Fruit fly (Drosophila melanogaster) whole organism, wandering third instar larva: ENCODE data around the gene Irk3.
A peak's percentile ranks its signal among the peaks of the same experiment; 100 is the strongest.

ENCODE experiments used
- Abd-B ChIP-seq: fragments of >200 bp; optimal IDR thresholded peaks from 2 replicates; lab custom pipeline; 2017; ENCODE audit warnings: missing biosample characterization, missing genetic modification characterization
- CG32264 ChIP-seq: fragments of 200-800 bp; sonication (Bioruptor generic); optimal IDR thresholded peaks from 2 replicates; lab custom pipeline; 2016; ENCODE audit warnings: missing biosample characterization, missing genetic modification characterization
- CG9705 ChIP-seq: fragments of 200-800 bp; sonication (Bioruptor generic); optimal IDR thresholded peaks from 2 replicates; lab custom pipeline; 2018; ENCODE audit warnings: missing biosample characterization, mild to moderate bottlenecking, missing genetic modification characterization
- CrebA ChIP-seq: fragments of 200-800 bp; sonication (Bioruptor generic); optimal IDR thresholded peaks from 2 replicates; lab custom pipeline; 2016; ENCODE audit warnings: missing biosample characterization, mild to moderate bottlenecking, missing genetic modification characterization, borderline replicate concordance
- Dfd ChIP-seq: fragments of >200 bp; optimal IDR thresholded peaks from 2 replicates; lab custom pipeline; 2017; ENCODE audit warnings: missing biosample characterization, missing genetic modification characterization
- Dif ChIP-seq: fragments of 200-275, 200-300 bp; sonication (Bioruptor generic); optimal IDR thresholded peaks from 2 replicates; lab custom pipeline; 2018; ENCODE audit warnings: missing biosample characterization, missing genetic modification characterization; ENCODE audit not compliant: partially characterized antibody
- GATAd ChIP-seq: sonication (Bioruptor generic); optimal IDR thresholded peaks from 2 replicates; lab custom pipeline; 2016; ENCODE audit warnings: missing biosample characterization, missing genetic modification characterization
- HLH106 ChIP-seq: fragments of 200-800 bp; optimal IDR thresholded peaks from 3 replicates; lab custom pipeline; 2019; ENCODE audit warnings: missing biosample characterization, mild to moderate bottlenecking, missing genetic modification characterization, moderate library complexity
- Hnf4 ChIP-seq: fragments of 200-800 bp; sonication (Bioruptor generic); optimal IDR thresholded peaks from 2 replicates; lab custom pipeline; 2016; ENCODE audit warnings: missing biosample characterization, mild to moderate bottlenecking, missing genetic modification characterization
- Hr78 ChIP-seq: fragments of >200 bp; optimal IDR thresholded peaks from 2 replicates; lab custom pipeline; 2017; ENCODE audit warnings: missing biosample characterization, missing genetic modification characterization
- Hr83 ChIP-seq: fragments of 200-300 bp; sonication (Bioruptor generic); optimal IDR thresholded peaks from 2 replicates; lab custom pipeline; 2016; ENCODE audit warnings: missing biosample characterization, mild to moderate bottlenecking, missing genetic modification characterization, moderate library complexity; ENCODE audit not compliant: poor library complexity, severe bottlenecking
- Jra ChIP-seq: sonication (Bioruptor generic); optimal IDR thresholded peaks from 2 replicates; lab custom pipeline; 2016; ENCODE audit warnings: missing biosample characterization, missing genetic modification characterization
- Mio ChIP-seq: sonication (Bioruptor generic); optimal IDR thresholded peaks from 2 replicates; lab custom pipeline; 2016; ENCODE audit warnings: missing biosample characterization, missing genetic modification characterization
- Myc ChIP-seq: fragments of >200 bp; optimal IDR thresholded peaks from 2 replicates; lab custom pipeline; 2017
- N ChIP-seq: fragments of >200 bp; optimal IDR thresholded peaks from 2 replicates; lab custom pipeline; 2018; ENCODE audit warnings: missing biosample characterization, missing external identifiers, missing genetic modification characterization
- OdsH ChIP-seq: fragments of 200-800 bp; sonication (Bioruptor generic); optimal IDR thresholded peaks from 2 replicates; lab custom pipeline; 2016; ENCODE audit warnings: missing biosample characterization, mild to moderate bottlenecking, missing genetic modification characterization
- Rel ChIP-seq, 2 experiments: fragments of 200-800 bp; sonication (Bioruptor generic) in 1 of 2; optimal IDR thresholded peaks; 2 replicates in 1 of 2; 3 replicates in 1 of 2; lab custom pipeline; 2016 to 2019; ENCODE audit warnings: mild to moderate bottlenecking in 2 of 2, missing biosample characterization in 2 of 2, missing genetic modification characterization in 2 of 2, moderate library complexity in 1 of 2
- Sp1 ChIP-seq: fragments of 200-800 bp; sonication (Bioruptor generic); optimal IDR thresholded peaks from 3 replicates; lab custom pipeline; 2019; ENCODE audit warnings: missing biosample characterization, mild to moderate bottlenecking, missing genetic modification characterization, moderate library complexity
- Vsx2 ChIP-seq: fragments of 200-300, 225-300 bp; sonication (Bioruptor generic); optimal IDR thresholded peaks from 2 replicates; lab custom pipeline; 2018; ENCODE audit warnings: missing biosample characterization, missing genetic modification characterization; ENCODE audit not compliant: partially characterized antibody
- br ChIP-seq: fragments of 200-800 bp; sonication (Bioruptor generic); optimal IDR thresholded peaks from 2 replicates; lab custom pipeline; 2016; ENCODE audit warnings: missing biosample characterization, missing genetic modification characterization
- brk ChIP-seq: fragments of 200-800 bp; sonication (Bioruptor generic); optimal IDR thresholded peaks from 2 replicates; lab custom pipeline; 2016; ENCODE audit warnings: missing biosample characterization, mild to moderate bottlenecking, missing genetic modification characterization
- dl ChIP-seq, 2 experiments: fragments of 175-275, 200-275 bp in 1 of 2; fragments of 200-275 bp in 1 of 2; sonication (Bioruptor generic); optimal IDR thresholded peaks; lab custom pipeline; 2018; ENCODE audit warnings: mild to moderate bottlenecking in 2 of 2, missing biosample characterization in 2 of 2, missing genetic modification characterization in 2 of 2, moderate library complexity in 2 of 2; ENCODE audit not compliant: partially characterized antibody in 2 of 2, insufficient read depth in 1 of 2
- dmrt93B ChIP-seq: fragments of 200-800 bp; sonication (Bioruptor generic); optimal IDR thresholded peaks from 2 replicates; lab custom pipeline; 2018; ENCODE audit warnings: missing biosample characterization, mild to moderate bottlenecking, missing genetic modification characterization
- dsf ChIP-seq: sonication (Bioruptor generic); optimal IDR thresholded peaks from 2 replicates; lab custom pipeline; 2016; ENCODE audit warnings: missing biosample characterization, missing genetic modification characterization, borderline replicate concordance
- ey ChIP-seq: fragments of 200-800 bp; sonication (Bioruptor generic); optimal IDR thresholded peaks from 2 replicates; lab custom pipeline; 2016; ENCODE audit warnings: missing biosample characterization, missing genetic modification characterization
- foxo ChIP-seq, 2 experiments: fragments of 200-800 bp; sonication (Bioruptor generic); optimal IDR thresholded peaks; 2 replicates in 1 of 2; 3 replicates in 1 of 2; lab custom pipeline; 2016 to 2017; ENCODE audit warnings: missing biosample characterization in 2 of 2, missing genetic modification characterization in 2 of 2
- fru ChIP-seq: fragments of 200-800 bp; sonication (Bioruptor generic); optimal IDR thresholded peaks from 3 replicates; lab custom pipeline; 2016; ENCODE audit warnings: missing biosample characterization, mild to moderate bottlenecking, missing genetic modification characterization
- h ChIP-seq: fragments of 200-800 bp; sonication (Bioruptor generic); optimal IDR thresholded peaks from 3 replicates; lab custom pipeline; 2016; ENCODE audit warnings: missing biosample characterization, mild to moderate bottlenecking, missing genetic modification characterization
- jim ChIP-seq: fragments of 175-275, 200-325 bp; sonication (Bioruptor generic); optimal IDR thresholded peaks from 2 replicates; lab custom pipeline; 2016; ENCODE audit warnings: missing biosample characterization, mild to moderate bottlenecking, missing genetic modification characterization
- lola ChIP-seq: fragments of >200 bp; optimal IDR thresholded peaks from 2 replicates; lab custom pipeline; 2017; ENCODE audit warnings: missing biosample characterization, missing genetic modification characterization
- pan ChIP-seq: fragments of >200 bp; optimal IDR thresholded peaks from 2 replicates; lab custom pipeline; 2017
- psq ChIP-seq: fragments of 200-800 bp; sonication (Bioruptor generic); optimal IDR thresholded peaks from 3 replicates; lab custom pipeline; 2017; ENCODE audit warnings: missing biosample characterization, mild to moderate bottlenecking, missing genetic modification characterization, moderate library complexity
- rgr ChIP-seq: fragments of 200-800 bp; sonication (Bioruptor generic); optimal IDR thresholded peaks from 3 replicates; lab custom pipeline; 2016; ENCODE audit warnings: missing biosample characterization, mild to moderate bottlenecking, missing genetic modification characterization
- sage ChIP-seq: fragments of 200-800 bp; sonication (Bioruptor generic); optimal IDR thresholded peaks from 2 replicates; lab custom pipeline; 2016; ENCODE audit warnings: missing biosample characterization, mild to moderate bottlenecking, missing genetic modification characterization
- sv ChIP-seq: fragments of 200-800 bp; sonication (Bioruptor generic); optimal IDR thresholded peaks from 3 replicates; lab custom pipeline; 2016; ENCODE audit warnings: missing biosample characterization, missing genetic modification characterization
- tai ChIP-seq: sonication (Bioruptor generic); optimal IDR thresholded peaks from 2 replicates; lab custom pipeline; 2016; ENCODE audit warnings: missing biosample characterization, missing genetic modification characterization
- usp ChIP-seq: fragments of >200 bp; optimal IDR thresholded peaks from 2 replicates; lab custom pipeline; 2017; ENCODE audit warnings: missing biosample characterization, missing genetic modification characterization
- woc ChIP-seq: sonication (Bioruptor generic); optimal IDR thresholded peaks from 2 replicates; lab custom pipeline; 2016; ENCODE audit warnings: missing biosample characterization, mild to moderate bottlenecking, missing genetic modification characterization

The Irk3 gene

dm6 chr2L:18702721-18703488, 10.6 kb downstream of the Irk3 start, which contains the start of the genes CG10376 and CG10343:
CG10376 (minus strand) TSS chr2L:18703105.
CG10343 (plus strand) TSS chr2L:18703473.
- TF ChIP-seq br (GFP tag; lab: Kevin White, UChicago) (no peak), Rel (GFP tag; optimal IDR thresholded peaks at IDR 0.05; lab: Kevin White, UChicago) (no peak), Rel (tag; optimal IDR thresholded peaks at IDR 0.05; lab: Kevin White, UChicago) (peak; percentile 62), Mio (GFP tag; lab: Kevin White, UChicago) (no peak), ey (GFP tag; lab: Kevin White, UChicago) (peak; percentile 56), OdsH (GFP tag; lab: Kevin White, UChicago) (peak; percentile 71), Sp1 (GFP tag; lab: Kevin White, UChicago) (peak; percentile 87), GATAd (GFP tag; lab: Kevin White, UChicago) (no peak), jim (GFP tag; lab: Kevin White, UChicago) (no peak), fru (peak; percentile 70), psq (GFP tag; lab: Kevin White, UChicago) (peak; percentile 85), sv (GFP tag; lab: Kevin White, UChicago) (peak; percentile 34), Jra (GFP tag; lab: Kevin White, UChicago) (no peak), Abd-B (GFP tag; lab: Kevin White, UChicago) (no peak), Dfd (GFP tag; lab: Kevin White, UChicago) (no peak), N (GFP tag; lab: Kevin White, UChicago) (peak; percentile 98), CG9705 (GFP tag; lab: Kevin White, UChicago) (peak; percentile 79), Hnf4 (peak; percentile 57), dl (GFP tag; optimal IDR thresholded peaks at IDR 0.05; lab: Kevin White, UChicago; ENCODE audit: insufficient read depth in 1 of 2, partially characterized antibody in 2 of 2) (no peak), dmrt93B (GFP tag; lab: Kevin White, UChicago) (peak; percentile 83), HLH106 (peak; percentile 92), Myc (peak; percentile 9), CrebA (GFP tag; lab: Kevin White, UChicago) (no peak), Hr83 (GFP tag; lab: Kevin White, UChicago) (no peak), brk (GFP tag; lab: Kevin White, UChicago) (no peak), Dif (no peak), woc (peak; percentile 76), rgr (GFP tag; lab: Kevin White, UChicago) (peak; percentile 77), dsf (GFP tag; lab: Kevin White, UChicago) (no peak), lola (GFP tag; lab: Kevin White, UChicago) (no peak), h (GFP tag; lab: Kevin White, UChicago) (peak; percentile 68), sage (no peak), CG32264 (GFP tag; lab: Kevin White, UChicago) (no peak), Vsx2 (no peak), tai (no peak), pan (no peak), usp (GFP tag; lab: Kevin White, UChicago) (no peak), Hr78 (GFP tag; lab: Kevin White, UChicago) (peak; percentile 90), foxo (GFP tag; optimal IDR thresholded peaks at IDR 0.05; lab: Kevin White, UChicago) (peak in 1 of 2 experiments; percentile 85)
- TF ChIP-seq, all 38 proteins: peak for 18

dm6 chr2L:18698559-18699130, 14.9 kb downstream of the Irk3 start, which contains the start of gene CG10341:
CG10341 (plus strand) TSS chr2L:18698714.
- TF ChIP-seq h (GFP tag; lab: Kevin White, UChicago) (peak; percentile 3), Myc (peak; percentile 36), br (GFP tag; lab: Kevin White, UChicago) (no peak), Vsx2 (no peak), sage (peak; percentile 3)
